Fruit fly (Drosophila melanogaster) whole organism, embryonic: ENCODE measurements around the gene CG13947.

ENCODE experiments used
- BEAF-32 ChIP-seq: fragments of 200-800 bp; sonication (Bioruptor generic); optimal IDR thresholded peaks from 3 replicates; lab custom pipeline; 2017; ENCODE audit warnings: missing biosample characterization, missing genetic modification characterization, mild to moderate bottlenecking, moderate library complexity, missing genetic modification reagents
- CG12299 ChIP-seq: fragments of 200-800 bp; sonication (Bioruptor generic); optimal IDR thresholded peaks from 2 replicates; lab custom pipeline; 2018; ENCODE audit warnings: missing biosample characterization, mild to moderate bottlenecking, missing genetic modification characterization
- CG12659 ChIP-seq: fragments of 200-800 bp; sonication (Bioruptor generic); optimal IDR thresholded peaks from 3 replicates; lab custom pipeline; 2017; ENCODE audit warnings: mild to moderate bottlenecking, missing biosample characterization, missing genetic modification reagents, missing genetic modification characterization
- CG15073 ChIP-seq: fragments of 200-800 bp; sonication (Bioruptor generic); optimal IDR thresholded peaks from 2 replicates; lab custom pipeline; 2016; ENCODE audit warnings: missing biosample characterization, missing genetic modification characterization
- CG15269 ChIP-seq: fragments of 200-800 bp; sonication (Bioruptor generic); optimal IDR thresholded peaks from 2 replicates; lab custom pipeline; 2018; ENCODE audit warnings: missing biosample characterization, mild to moderate bottlenecking, missing genetic modification characterization, moderate library complexity
- CG1603 ChIP-seq: fragments of 200-800 bp; sonication (Bioruptor generic); optimal IDR thresholded peaks from 2 replicates; lab custom pipeline; 2019; ENCODE audit warnings: missing biosample characterization, mild to moderate bottlenecking, missing genetic modification characterization, moderate library complexity
- CG17385 ChIP-seq: fragments of 200-800 bp; sonication (Bioruptor generic); optimal IDR thresholded peaks from 3 replicates; lab custom pipeline; 2018; ENCODE audit warnings: missing biosample characterization, mild to moderate bottlenecking, missing genetic modification characterization
- CG18476 ChIP-seq: fragments of 200-800 bp; sonication (Bioruptor generic); optimal IDR thresholded peaks from 2 replicates; lab custom pipeline; 2016; ENCODE audit warnings: missing biosample characterization, mild to moderate bottlenecking, missing genetic modification characterization
- CG2712 ChIP-seq: fragments of 200-800 bp; optimal IDR thresholded peaks from 3 replicates; lab custom pipeline; 2019; ENCODE audit warnings: missing biosample characterization, mild to moderate bottlenecking, missing genetic modification characterization, moderate library complexity
- CG30431 ChIP-seq: fragments of 200-800 bp; sonication (Bioruptor generic); optimal IDR thresholded peaks from 2 replicates; lab custom pipeline; 2017; ENCODE audit warnings: missing biosample characterization, missing genetic modification characterization
- CG31441 ChIP-seq: fragments of 200-800 bp; sonication (Bioruptor generic); IDR thresholded peaks from 2 replicates; pipeline ENCODE4 v1.3.6; 2022; ENCODE audit warnings: missing biosample characterization, missing genetic modification characterization
- CG32767 ChIP-seq: fragments of 200-800 bp; sonication (Bioruptor generic); IDR thresholded peaks from 2 replicates; pipeline ENCODE4 v1.3.6; 2022; ENCODE audit warnings: missing biosample characterization, missing genetic modification characterization
- CG33557 ChIP-seq: fragments of 200-800 bp; sonication (Bioruptor generic); optimal IDR thresholded peaks from 2 replicates; lab custom pipeline; 2019; ENCODE audit warnings: missing biosample characterization, mild to moderate bottlenecking, missing genetic modification characterization, moderate library complexity
- CG4282 ChIP-seq: fragments of 200-800 bp; sonication (Bioruptor generic); optimal IDR thresholded peaks from 2 replicates; lab custom pipeline; 2016; ENCODE audit warnings: missing biosample characterization, missing genetic modification characterization
- CG6791 ChIP-seq: fragments of 200-800 bp; sonication (Bioruptor generic); IDR thresholded peaks from 3 replicates; pipeline ENCODE4 v1.3.6; 2022; ENCODE audit warnings: missing biosample characterization, missing genetic modification characterization; ENCODE audit not compliant: partially characterized antibody
- CG6854 ChIP-seq: fragments of 200-800 bp; sonication (Bioruptor generic); optimal IDR thresholded peaks from 3 replicates; lab custom pipeline; 2017; ENCODE audit warnings: missing biosample characterization, mild to moderate bottlenecking, missing genetic modification characterization
- CG7357 ChIP-seq: fragments of 200-800 bp; sonication (Bioruptor generic); IDR thresholded peaks from 3 replicates; pipeline ENCODE4 v1.3.6; 2022; ENCODE audit warnings: missing biosample characterization, missing genetic modification characterization
- CG8089 ChIP-seq: fragments of 200-800 bp; sonication (Bioruptor generic); optimal IDR thresholded peaks from 3 replicates; lab custom pipeline; 2016; ENCODE audit warnings: missing biosample characterization, missing genetic modification characterization
- CG9609 ChIP-seq: fragments of 200-800 bp; sonication (Bioruptor generic); optimal IDR thresholded peaks from 3 replicates; lab custom pipeline; 2016; ENCODE audit warnings: missing biosample characterization, missing genetic modification characterization
- CG9817 ChIP-seq: fragments of 200-800 bp; sonication (Bioruptor generic); optimal IDR thresholded peaks from 2 replicates; lab custom pipeline; 2018; ENCODE audit warnings: missing biosample characterization, mild to moderate bottlenecking, missing genetic modification characterization, moderate library complexity
- Dad ChIP-seq: fragments of 200-800 bp; sonication (Bioruptor generic); optimal IDR thresholded peaks from 3 replicates; lab custom pipeline; 2016; ENCODE audit warnings: missing biosample characterization, missing genetic modification characterization
- Doc2 ChIP-seq: fragments of 200-800 bp; sonication (Bioruptor generic); IDR thresholded peaks from 2 replicates; pipeline ENCODE4 v1.3.6; 2022; ENCODE audit warnings: missing biosample characterization, missing genetic modification characterization
- Dref ChIP-seq: fragments of 200-800 bp; sonication (Bioruptor generic); IDR thresholded peaks from 2 replicates; pipeline ENCODE4 v1.3.6; 2022; ENCODE audit warnings: missing biosample characterization, missing genetic modification characterization
- E2f1 ChIP-seq: fragments of 200-800 bp; sonication (Bioruptor generic); IDR thresholded peaks from 2 replicates; pipeline ENCODE4 v1.3.6; 2022; ENCODE audit warnings: missing biosample characterization, missing genetic modification characterization
- ERR ChIP-seq: fragments of 200-800 bp; sonication (Bioruptor generic); optimal IDR thresholded peaks from 2 replicates; lab custom pipeline; 2016; ENCODE audit warnings: missing biosample characterization, missing genetic modification characterization
- Gsc ChIP-seq: fragments of 200-800 bp; sonication (Bioruptor generic); IDR thresholded peaks from 2 replicates; pipeline ENCODE4 v1.3.6; 2022; ENCODE audit warnings: missing biosample characterization, missing genetic modification characterization
- Gug ChIP-seq: fragments of 200-800 bp; sonication (Bioruptor generic); IDR thresholded peaks from 4 replicates; pipeline ENCODE4 v1.3.6; 2022; ENCODE audit warnings: missing biosample characterization, missing genetic modification characterization
- H15 ChIP-seq: fragments of 200-800 bp; sonication (Bioruptor generic); IDR thresholded peaks from 3 replicates; pipeline ENCODE4 v1.3.6; 2022; ENCODE audit warnings: missing biosample characterization, missing genetic modification characterization
- H2.0 ChIP-seq: fragments of 200-800 bp; sonication (Bioruptor generic); IDR thresholded peaks from 2 replicates; pipeline ENCODE4 v1.3.6; 2022; ENCODE audit warnings: missing biosample characterization, missing genetic modification characterization
- NFAT ChIP-seq: fragments of 200-800 bp; sonication (Bioruptor generic); IDR thresholded peaks from 2 replicates; pipeline ENCODE4 v1.3.6; 2022; ENCODE audit warnings: missing biosample characterization, missing genetic modification characterization
- Usf ChIP-seq: fragments of 200-800 bp; sonication (Bioruptor generic); optimal IDR thresholded peaks from 2 replicates; lab custom pipeline; 2017; ENCODE audit warnings: missing genotype, missing biosample characterization, missing genetic modification characterization
- ac ChIP-seq: fragments of 200-800 bp; sonication (Bioruptor generic); optimal IDR thresholded peaks from 3 replicates; lab custom pipeline; 2017; ENCODE audit warnings: missing biosample characterization, mild to moderate bottlenecking, missing genetic modification characterization
- aop ChIP-seq: fragments of 200-800 bp; sonication (Bioruptor generic); IDR thresholded peaks from 2 replicates; pipeline ENCODE4 v1.3.6; 2022; ENCODE audit warnings: missing biosample characterization, missing genetic modification characterization
- az2 ChIP-seq: fragments of 200-800 bp; sonication (Bioruptor generic); optimal IDR thresholded peaks from 3 replicates; lab custom pipeline; 2016; ENCODE audit warnings: missing biosample characterization, missing genetic modification characterization
- bcd ChIP-seq: fragments of 200-800 bp; sonication (Bioruptor generic); optimal IDR thresholded peaks from 2 replicates; lab custom pipeline; 2017; ENCODE audit warnings: missing biosample characterization, mild to moderate bottlenecking, missing genetic modification characterization
- caup ChIP-seq: fragments of 200-800 bp; sonication (Bioruptor generic); optimal IDR thresholded peaks from 3 replicates; lab custom pipeline; 2017; ENCODE audit warnings: missing biosample characterization, mild to moderate bottlenecking, missing genetic modification characterization, moderate library complexity; ENCODE audit not compliant: severe bottlenecking
- chif ChIP-seq, 2 experiments: fragments of 200-800 bp; sonication (Bioruptor generic); optimal IDR thresholded peaks; 3 replicates each; lab custom pipeline; 2016; ENCODE audit warnings: missing biosample characterization in 2 of 2, missing genetic modification characterization in 2 of 2
- ci ChIP-seq: fragments of 200-800 bp; sonication (Bioruptor generic); IDR thresholded peaks from 3 replicates; pipeline ENCODE4 v1.3.6; 2022; ENCODE audit warnings: missing biosample characterization, missing genetic modification characterization
- da ChIP-seq: fragments of 200-800 bp; sonication (Bioruptor generic); optimal IDR thresholded peaks from 2 replicates; lab custom pipeline; 2016; ENCODE audit warnings: missing biosample characterization, missing genetic modification characterization
- fru ChIP-seq: fragments of >200 bp; optimal IDR thresholded peaks from 2 replicates; lab custom pipeline; 2017
- gcm ChIP-seq: fragments of 200-800 bp; sonication (Bioruptor generic); optimal IDR thresholded peaks from 2 replicates; lab custom pipeline; 2019; ENCODE audit warnings: missing biosample characterization, mild to moderate bottlenecking, missing genetic modification characterization, moderate library complexity
- gro ChIP-seq: fragments of 200-800 bp; sonication (Bioruptor generic); optimal IDR thresholded peaks from 2 replicates; lab custom pipeline; 2016; ENCODE audit warnings: missing biosample characterization, missing genetic modification characterization
- gt ChIP-seq: fragments of 200-800 bp; sonication (Bioruptor generic); IDR thresholded peaks from 2 replicates; pipeline ENCODE4 v1.3.6; 2022; ENCODE audit warnings: missing biosample characterization, missing genetic modification characterization
- nerfin-1 ChIP-seq: fragments of 200-800 bp; sonication (Bioruptor generic); optimal IDR thresholded peaks from 3 replicates; lab custom pipeline; 2019; ENCODE audit warnings: missing biosample characterization, mild to moderate bottlenecking, missing genetic modification characterization, moderate library complexity
- nmo ChIP-seq: fragments of 200-800 bp; sonication (Bioruptor generic); optimal IDR thresholded peaks from 2 replicates; lab custom pipeline; 2018; ENCODE audit warnings: missing biosample characterization, mild to moderate bottlenecking, missing genetic modification characterization, moderate library complexity
- nom ChIP-seq: fragments of 200-800 bp; sonication (Bioruptor generic); optimal IDR thresholded peaks from 2 replicates; lab custom pipeline; 2017; ENCODE audit warnings: missing biosample characterization, missing genetic modification characterization, mild to moderate bottlenecking, moderate library complexity, missing genetic modification reagents
- rib ChIP-seq: fragments of 200-800 bp; sonication (Bioruptor generic); IDR thresholded peaks from 2 replicates; pipeline ENCODE4 v1.3.6; 2022; ENCODE audit warnings: missing biosample characterization, missing genetic modification characterization
- sens ChIP-seq: fragments of 200-800 bp; sonication (Bioruptor generic); peaks from one replicate; lab custom pipeline; 2016; ENCODE audit warnings: missing biosample characterization, missing genetic modification characterization
- seq ChIP-seq: fragments of 200-800 bp; sonication (Bioruptor generic); IDR thresholded peaks from 2 replicates; pipeline ENCODE4 v1.3.6; 2022; ENCODE audit warnings: missing biosample characterization, missing genetic modification characterization
- sug ChIP-seq: fragments of 200-800 bp; optimal IDR thresholded peaks from 2 replicates; lab custom pipeline; 2019; ENCODE audit warnings: missing biosample characterization, mild to moderate bottlenecking, missing genetic modification characterization, moderate library complexity
- vvl ChIP-seq: fragments of 200-800 bp; sonication (Bioruptor generic); IDR thresholded peaks from 2 replicates; pipeline ENCODE4 v1.3.6; 2022; ENCODE audit warnings: missing biosample characterization, missing genetic modification characterization
- zen2 ChIP-seq: fragments of 200-800 bp; sonication (Bioruptor generic); IDR thresholded peaks from 3 replicates; pipeline ENCODE4 v1.3.6; 2022; ENCODE audit warnings: missing biosample characterization, missing genetic modification characterization; ENCODE audit not compliant: partially characterized antibody

The CG13947 gene

dm6 chr2L:740031-740430 is 38.9 kb upstream of the CG13947 start (continued):
- no peak for TF ChIP-seq gro
- no peak for TF ChIP-seq CG6854 (GFP tag; lab: Kevin White, UChicago)
- TF ChIP-seq CG2712 = no peak
- no peak for TF ChIP-seq CG7357
- TF ChIP-seq sug (tag; lab: Kevin White, UChicago) = no peak
- TF ChIP-seq CG9609 (GFP tag; lab: Kevin White, UChicago) = peak; percentile 6
- TF ChIP-seq Dad (GFP tag; lab: Kevin White, UChicago) = no peak
- TF ChIP-seq seq (GFP tag; lab: Robert Waterston, UW) = no peak
- no peak for TF ChIP-seq ERR (GFP tag; lab: Kevin White, UChicago)
- peak; percentile 80 for TF ChIP-seq sens (GFP tag; lab: Kevin White, UChicago)
- TF ChIP-seq gcm = no peak
- TF ChIP-seq CG12299 = no peak
- TF ChIP-seq da (GFP tag; lab: Kevin White, UChicago) = no peak
- TF ChIP-seq chif (GFP tag; optimal IDR thresholded peaks at IDR 0.05; lab: Kevin White, UChicago) = peak in 1 of 2 experiments; percentile 49
- no peak for TF ChIP-seq Doc2
- no peak for TF ChIP-seq CG15269
- TF ChIP-seq caup (GFP tag; lab: Kevin White, UChicago) = no peak
- TF ChIP-seq az2 (GFP tag; lab: Kevin White, UChicago) = no peak
- 0 out of 4 replicates have a peak, but pooled peaks have one; percentile 30 for TF ChIP-seq Gug
- 0 out of 2 replicates have a peak, but pooled peaks have one; percentile 25 for TF ChIP-seq aop (GFP tag; lab: Robert Waterston, UW)
- TF ChIP-seq Usf = no peak
- no peak for TF ChIP-seq fru (lab: Kevin White, UChicago)
- no peak for TF ChIP-seq Gsc (GFP tag; lab: Robert Waterston, UW)
- TF ChIP-seq CG31441 (GFP tag; lab: Robert Waterston, UW) = no peak
- TF ChIP-seq E2f1 (GFP tag; lab: Robert Waterston, UW) = no peak
- TF ChIP-seq NFAT = 0 out of 2 replicates have a peak, but pooled peaks have one; percentile 13
- no peak for TF ChIP-seq CG17385
- no peak for TF ChIP-seq zen2 (GFP tag; lab: Robert Waterston, UW)
- no peak for TF ChIP-seq CG33557 (GFP tag; lab: Kevin White, UChicago)
- TF ChIP-seq nom (GFP tag; lab: Kevin White, UChicago) = no peak
- no peak for TF ChIP-seq rib
- peak; percentile 67; the same call in 2 of the 3 replicates for TF ChIP-seq CG6791
- no peak for TF ChIP-seq ci (GFP tag; lab: Robert Waterston, UW)
- TF ChIP-seq CG4282 (GFP tag; lab: Kevin White, UChicago) = no peak
- no peak for TF ChIP-seq CG18476 (GFP tag; lab: Kevin White, UChicago)
- TF ChIP-seq H2.0 (GFP tag; lab: Robert Waterston, UW) = no peak
- TF ChIP-seq CG12659 (GFP tag; lab: Kevin White, UChicago) = peak; percentile 11
- no peak for TF ChIP-seq CG8089
- TF ChIP-seq CG30431 (GFP tag; lab: Kevin White, UChicago) = no peak
- no peak for TF ChIP-seq ac (GFP tag; lab: Kevin White, UChicago)
- peak; percentile 59 for TF ChIP-seq CG1603 (tag; lab: Kevin White, UChicago)
- TF ChIP-seq BEAF-32 = no peak
- TF ChIP-seq nerfin-1 (tag; lab: Kevin White, UChicago) = no peak
- no peak for TF ChIP-seq CG32767
- TF ChIP-seq CG9817 = peak; percentile 19
- no peak for TF ChIP-seq CG15073 (GFP tag; lab: Kevin White, UChicago)
- TF ChIP-seq H15 (GFP tag; lab: Robert Waterston, UW) = peak; percentile 14; the same call in 1 of the 3 replicates
- TF ChIP-seq gt (GFP tag; lab: Robert Waterston, UW) = no peak
- peak; percentile 37; the same call in 1 of the 2 replicates for TF ChIP-seq vvl (GFP tag; lab: Robert Waterston, UW)
- peak; percentile 11 for TF ChIP-seq bcd
- TF ChIP-seq Dref = no peak
- peak; percentile 51 for TF ChIP-seq nmo (GFP tag; lab: Kevin White, UChicago)
